Worm (Caenorhabditis elegans) whole organism, L3 larva: Measurements from ENCODE around the gene F18H3.4.
A peak's percentile ranks its signal among the peaks of the same experiment; 100 is the strongest.

Source experiments
- ZK546.5 ChIP-seq: sonication (generic microtip); optimal IDR thresholded peaks from 2 replicates; lab custom pipeline; 2017; ENCODE audit warnings: missing biosample characterization, missing genetic modification characterization
- ama-1 ChIP-seq: fragments of 150-350 bp; optimal IDR thresholded peaks from 2 replicates; lab custom pipeline; 2018
- elt-2 ChIP-seq: sonication (generic microtip); optimal IDR thresholded peaks from 2 replicates; lab custom pipeline; 2016; ENCODE audit warnings: missing genetic modification reagents, mild to moderate bottlenecking, missing genetic modification characterization, missing compliant biosample characterization
- fkh-10 ChIP-seq: sonication (generic microtip); optimal IDR thresholded peaks from 2 replicates; lab custom pipeline; 2017; ENCODE audit warnings: missing biosample characterization, missing genetic modification reagents, missing genetic modification characterization
- lin-15B ChIP-seq: fragments of 150-350 bp; optimal IDR thresholded peaks from 2 replicates; lab custom pipeline; 2014; ENCODE audit warnings: missing biosample characterization, missing genetic modification characterization
- nfya-1 ChIP-seq: sonication (generic microtip); optimal IDR thresholded peaks from 2 replicates; lab custom pipeline; 2017; ENCODE audit warnings: missing genetic modification characterization, mild to moderate bottlenecking, missing compliant biosample characterization, antibody characterized with exemption, moderate library complexity; ENCODE audit not compliant: insufficient read depth
- nhr-11 ChIP-seq: fragments of 150-350 bp; optimal IDR thresholded peaks from 2 replicates; lab custom pipeline; 2014; ENCODE audit warnings: missing biosample characterization, missing genetic modification characterization
- nhr-12 ChIP-seq: fragments of 150-350 bp; optimal IDR thresholded peaks from 2 replicates; lab custom pipeline; 2014; ENCODE audit warnings: missing biosample characterization, missing genetic modification characterization
- nhr-77 ChIP-seq: fragments of 150-350 bp; optimal IDR thresholded peaks from 2 replicates; lab custom pipeline; 2014; ENCODE audit warnings: missing biosample characterization, missing genetic modification characterization
- pqm-1 ChIP-seq: fragments of 150-350 bp; optimal IDR thresholded peaks from 2 replicates; lab custom pipeline; 2017; ENCODE audit warnings: missing biosample characterization, missing genetic modification characterization, inconsistent platforms
- sea-2 ChIP-seq: fragments of 150-350 bp; sonication (generic microtip); optimal IDR thresholded peaks from 4 replicates; lab custom pipeline; 2014; ENCODE audit warnings: missing biosample characterization, missing genetic modification reagents, missing genetic modification characterization
- tbx-2 ChIP-seq: sonication (generic microtip); optimal IDR thresholded peaks from 2 replicates; lab custom pipeline; 2016; ENCODE audit warnings: mild to moderate bottlenecking, missing genetic modification characterization, missing compliant biosample characterization
- ztf-11 ChIP-seq: fragments of 150-350 bp; optimal IDR thresholded peaks from 2 replicates; lab custom pipeline; 2014; ENCODE audit warnings: missing biosample characterization, missing genetic modification characterization

ce11 chrX:13528630-13529138, at the start of gene F18H3.4:
- TF ChIP-seq ztf-11, result no peak
- peak; percentile 99 for TF ChIP-seq pqm-1
- TF ChIP-seq sea-2 (GFP tag; lab: Kevin White, UChicago), result no peak
- TF ChIP-seq nhr-12, result no peak
- TF ChIP-seq ama-1 (lab: Kevin White, UChicago), result no peak
- no peak for TF ChIP-seq ZK546.5
- TF ChIP-seq fkh-10 (GFP tag; lab: Kevin White, UChicago), result no peak
- peak; percentile 19 for TF ChIP-seq nfya-1 (tag; lab: Kevin White, UChicago)
- TF ChIP-seq tbx-2 (tag; lab: Kevin White, UChicago), result no peak
- TF ChIP-seq lin-15B, result no peak
- TF ChIP-seq nhr-77 (tag; lab: Kevin White, UChicago), result no peak
- TF ChIP-seq elt-2 (tag; lab: Kevin White, UChicago), result peak; percentile 98
- TF ChIP-seq nhr-11, result no peak
